Fruit fly (Drosophila melanogaster) ovary, adult (tissue): ENCODE data around the gene CG15059.

Source experiments
- CG17801 ChIP-seq: fragments of 200-800 bp; optimal IDR thresholded peaks from 2 replicates; lab custom pipeline; 2019; ENCODE audit warnings: missing biosample characterization, mild to moderate bottlenecking, missing genetic modification characterization, moderate library complexity; ENCODE audit not compliant: partially characterized antibody

The CG15059 gene

dm6 chrX:18225976-18226375 lies 33.3 kb downstream of the CG15059 start, which contains the start of gene CG33639:
CG33639 (minus strand) TSS chrX:18226076.
- TF ChIP-seq CG17801 (GFP tag; lab: Kevin White, UChicago), result no peak

dm6 chrX:18208930-18209477 lies 50.3 kb downstream of the CG15059 start, which contains the start of gene Him:
Him (plus strand) TSS chrX:18209427.
- no peak for TF ChIP-seq CG17801 (GFP tag; lab: Kevin White, UChicago)
